Fruit fly (Drosophila melanogaster) whole organism, prepupa: Measurements from ENCODE around the gene S-Lap3.

Experiments used
- CG16779 ChIP-seq: fragments of 200-800 bp; sonication (Bioruptor generic); optimal IDR thresholded peaks from 3 replicates; lab custom pipeline; 2017; ENCODE audit warnings: missing biosample characterization, mild to moderate bottlenecking, missing genetic modification characterization
- CG3032 ChIP-seq: fragments of 200-800 bp; optimal IDR thresholded peaks from 2 replicates; lab custom pipeline; 2019; ENCODE audit warnings: missing biosample characterization, mild to moderate bottlenecking, missing genetic modification characterization, moderate library complexity
- CG4318 ChIP-seq: fragments of 200-800 bp; sonication (Bioruptor generic); optimal IDR thresholded peaks from 3 replicates; lab custom pipeline; 2017; ENCODE audit warnings: missing biosample characterization, mild to moderate bottlenecking, missing genetic modification characterization
- CG6854 ChIP-seq: fragments of 200-800 bp; sonication (Bioruptor generic); optimal IDR thresholded peaks from 2 replicates; lab custom pipeline; 2017; ENCODE audit warnings: missing biosample characterization, mild to moderate bottlenecking, missing genetic modification characterization
- CG8119 ChIP-seq: fragments of 200-800 bp; sonication (Bioruptor generic); IDR thresholded peaks from 3 replicates; pipeline ENCODE4 v1.3.6; 2022; ENCODE audit warnings: missing biosample characterization, missing genetic modification characterization
- Eip78C ChIP-seq: fragments of 200-800 bp; sonication (Bioruptor generic); peaks from one replicate; lab custom pipeline; 2016; ENCODE audit warnings: missing biosample characterization, missing genetic modification characterization
- Ets21C ChIP-seq: fragments of 200-800 bp; sonication (Bioruptor generic); optimal IDR thresholded peaks from 3 replicates; lab custom pipeline; 2016; ENCODE audit warnings: missing biosample characterization, missing genetic modification characterization
- fd85E ChIP-seq: fragments of 200-800 bp; sonication (Bioruptor generic); optimal IDR thresholded peaks from 3 replicates; lab custom pipeline; 2016; ENCODE audit warnings: missing biosample characterization, missing genetic modification characterization

DNA sequence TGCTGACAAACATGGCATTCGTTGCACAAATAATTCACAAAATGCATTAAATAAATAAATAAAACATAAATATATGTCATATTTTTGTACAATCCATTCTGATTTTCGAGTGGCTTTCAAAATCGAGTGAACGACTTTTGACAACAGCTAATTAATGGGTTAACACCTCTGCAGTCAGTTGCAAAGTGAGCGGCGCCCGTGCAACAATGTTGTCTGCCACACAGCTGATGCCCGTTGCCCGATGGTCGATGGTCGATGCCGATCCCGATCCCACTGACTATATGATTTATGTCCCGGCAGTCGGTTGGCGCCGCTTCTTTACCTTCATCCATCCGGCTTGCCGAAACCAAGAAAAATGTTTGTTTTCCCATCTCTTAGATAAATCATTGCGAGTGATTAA, 5.9 kb upstream of the S-Lap3 start:
- TF ChIP-seq CG3032 (tag; lab: Kevin White, UChicago), result no peak
- TF ChIP-seq Ets21C (GFP tag; lab: Kevin White, UChicago), result no peak
- no peak for TF ChIP-seq CG4318 (GFP tag; lab: Kevin White, UChicago)
- no peak for TF ChIP-seq CG8119
- no peak for TF ChIP-seq Eip78C (GFP tag; lab: Kevin White, UChicago)
- no peak for TF ChIP-seq CG6854
- TF ChIP-seq CG16779, result no peak
- no peak for TF ChIP-seq fd85E (GFP tag; lab: Kevin White, UChicago)
